Worm (Caenorhabditis elegans) whole organism, L2 larva: ENCODE measurements around the gene pik-1.

Experiments used
- ZK546.5 ChIP-seq: sonication (generic microtip); optimal IDR thresholded peaks from 2 replicates; lab custom pipeline; 2017; ENCODE audit warnings: missing biosample characterization, missing genetic modification characterization
- fos-1 ChIP-seq: fragments of 150-350 bp; optimal IDR thresholded peaks from 2 replicates; lab custom pipeline; 2014; ENCODE audit warnings: missing biosample characterization, missing genetic modification characterization
- nhr-6 ChIP-seq: fragments of 150-350 bp; optimal IDR thresholded peaks from 2 replicates; lab custom pipeline; 2014; ENCODE audit warnings: missing biosample characterization, missing genetic modification characterization

ce11 chrIV:13398728-13399127 is 17.1 kb upstream of the pik-1 start, which contains the start of gene Y62E10A.13:
- TF ChIP-seq fos-1 (no peak), nhr-6 (tag; lab: Kevin White, UChicago) (no peak), ZK546.5 (no peak)
